Worm (Caenorhabditis elegans): ENCODE data around the gene W10G11.1.

W10G11.1 gene

ce11 chrII:3560592-3560991 is at the start of gene W10G11.1:
TSS of gene W10G11.1 (minus strand) at chrII:3560692.
- TF ChIP-seq ceh-34 (tag; optimal IDR thresholded peaks at IDR 0.05) (no peak), ztf-16 (tag; optimal IDR thresholded peaks at IDR 0.05) (no peak), ceh-6 (GFP tag; optimal IDR thresholded peaks at IDR 0.05) (no peak), sdc-2 (tag; optimal IDR thresholded peaks at IDR 0.05) (no peak), pag-3 (tag; optimal IDR thresholded peaks at IDR 0.05; ENCODE audit: borderline replicate concordance) (no peak), ceh-31 (tag; optimal IDR thresholded peaks at IDR 0.05) (no peak), nhr-11 (tag; optimal IDR thresholded peaks at IDR 0.05) (no peak), lin-11 (tag; optimal IDR thresholded peaks at IDR 0.05) (no peak), zip-5 (tag; optimal IDR thresholded peaks at IDR 0.05) (no peak), K02D7.2 (tag; optimal IDR thresholded peaks at IDR 0.05) (no peak), K09A11.1 (tag; optimal IDR thresholded peaks at IDR 0.05; ENCODE audit: insufficient read depth) (no peak), nfya-1 (tag; optimal IDR thresholded peaks at IDR 0.05) (no peak), nhr-232 (tag; optimal IDR thresholded peaks at IDR 0.05) (no peak), ttx-3 (tag; optimal IDR thresholded peaks at IDR 0.05) (no peak), fkh-6 (tag; optimal IDR thresholded peaks at IDR 0.05) (no peak), dmd-4 (tag; optimal IDR thresholded peaks at IDR 0.05; ENCODE audit: borderline replicate concordance) (no peak), ets-4 (tag; optimal IDR thresholded peaks at IDR 0.05) (no peak), pros-1 (tag; optimal IDR thresholded peaks at IDR 0.05) (no peak)

ce11 chrII:3609764-3610163 is 49.3 kb upstream of the W10G11.1 start, which contains the start of gene Y49F6A.5:
TSS of gene Y49F6A.5 (minus strand) at chrII:3609864.
- TF ChIP-seq elt-2 (tag; optimal IDR thresholded peaks at IDR 0.05) (no peak), pag-3 (tag; optimal IDR thresholded peaks at IDR 0.05; ENCODE audit: borderline replicate concordance) (no peak), che-1 (tag; optimal IDR thresholded peaks at IDR 0.05) (no peak), ama-1 (optimal IDR thresholded peaks at IDR 0.05) (no peak), unc-55 (GFP tag; optimal IDR thresholded peaks at IDR 0.05) (no peak), T23F11.4 (GFP tag; optimal IDR thresholded peaks at IDR 0.05) (no peak), tbx-2 (tag; optimal IDR thresholded peaks at IDR 0.05) (no peak), tbx-7 (tag; optimal IDR thresholded peaks at IDR 0.05) (no peak), ceh-9 (tag; optimal IDR thresholded peaks at IDR 0.05) (no peak), ets-4 (tag; optimal IDR thresholded peaks at IDR 0.05) (no peak), fkh-10 (GFP tag; optimal IDR thresholded peaks at IDR 0.05) (no peak), pha-4 (tag; optimal IDR thresholded peaks at IDR 0.05) (no peak), ceh-48 (tag; optimal IDR thresholded peaks at IDR 0.05) (no peak), ceh-19 (GFP tag; optimal IDR thresholded peaks at IDR 0.05) (no peak), madf-2 (tag; optimal IDR thresholded peaks at IDR 0.05) (no peak), hlh-6 (tag; optimal IDR thresholded peaks at IDR 0.05) (no peak), ceh-6 (GFP tag; optimal IDR thresholded peaks at IDR 0.05) (no peak), odd-2 (tag; optimal IDR thresholded peaks at IDR 0.05) (no peak), npax-4 (tag; optimal IDR thresholded peaks at IDR 0.05) (no peak)

ce11 chrII:3604578-3604977 is 44.1 kb upstream of the W10G11.1 start:
- TF ChIP-seq ref-2 (tag; optimal IDR thresholded peaks at IDR 0.05) (no peak), che-1 (tag; optimal IDR thresholded peaks at IDR 0.05) (no peak), ceh-6 (GFP tag; optimal IDR thresholded peaks at IDR 0.05) (no peak), ama-1 (optimal IDR thresholded peaks at IDR 0.05) (no peak), pax-1 (tag; optimal IDR thresholded peaks at IDR 0.05) (no peak), ceh-9 (tag; optimal IDR thresholded peaks at IDR 0.05) (no peak), mec-3 (tag; optimal IDR thresholded peaks at IDR 0.05; ENCODE audit: borderline replicate concordance) (no peak), madf-2 (tag; optimal IDR thresholded peaks at IDR 0.05) (no peak), pag-3 (tag; optimal IDR thresholded peaks at IDR 0.05; ENCODE audit: borderline replicate concordance) (no peak), gmeb-2 (tag; optimal IDR thresholded peaks at IDR 0.05) (no peak), dve-1 (tag; optimal IDR thresholded peaks at IDR 0.05) (no peak), ceh-22 (tag; optimal IDR thresholded peaks at IDR 0.05) (no peak), sdc-2 (tag; optimal IDR thresholded peaks at IDR 0.05) (no peak), dmd-4 (tag; optimal IDR thresholded peaks at IDR 0.05; ENCODE audit: borderline replicate concordance) (no peak), ceh-2 (tag; optimal IDR thresholded peaks at IDR 0.05) (no peak), hlh-13 (GFP tag; optimal IDR thresholded peaks at IDR 0.05) (no peak), ceh-24 (tag; optimal IDR thresholded peaks at IDR 0.05) (no peak), unc-42 (tag; optimal IDR thresholded peaks at IDR 0.05) (no peak), pros-1 (tag; optimal IDR thresholded peaks at IDR 0.05) (no peak), zip-5 (tag; optimal IDR thresholded peaks at IDR 0.05) (no peak)
